Worm (Caenorhabditis elegans) whole organism, L2 larva: ENCODE data around the gene srh-74.

Experiments
- Y55F3AM.14 ChIP-seq: fragments of 200-800 bp; sonication (Bioruptor generic); optimal IDR thresholded peaks from 2 replicates; lab custom pipeline; 2018; ENCODE audit warnings: mild to moderate bottlenecking, missing genetic modification characterization, missing compliant biosample characterization
- dmd-4 ChIP-seq: sonication (generic microtip); optimal IDR thresholded peaks from 2 replicates; lab custom pipeline; 2017; ENCODE audit warnings: missing biosample characterization, missing genetic modification characterization
- lin-11 ChIP-seq: fragments of 150-350 bp; sonication (generic microtip); optimal IDR thresholded peaks from 2 replicates; lab custom pipeline; 2014; ENCODE audit warnings: missing biosample characterization, missing genetic modification characterization, inconsistent platforms, mixed read lengths
- lin-39 ChIP-seq: fragments of 150-350 bp; optimal IDR thresholded peaks from 2 replicates; lab custom pipeline; 2014; ENCODE audit warnings: missing biosample characterization, missing genetic modification reagents, missing genetic modification characterization
- snpc-4 ChIP-seq: fragments of 150-350 bp; optimal IDR thresholded peaks from 2 replicates; lab custom pipeline; 2014; ENCODE audit warnings: missing biosample characterization, missing genetic modification characterization

DNA sequence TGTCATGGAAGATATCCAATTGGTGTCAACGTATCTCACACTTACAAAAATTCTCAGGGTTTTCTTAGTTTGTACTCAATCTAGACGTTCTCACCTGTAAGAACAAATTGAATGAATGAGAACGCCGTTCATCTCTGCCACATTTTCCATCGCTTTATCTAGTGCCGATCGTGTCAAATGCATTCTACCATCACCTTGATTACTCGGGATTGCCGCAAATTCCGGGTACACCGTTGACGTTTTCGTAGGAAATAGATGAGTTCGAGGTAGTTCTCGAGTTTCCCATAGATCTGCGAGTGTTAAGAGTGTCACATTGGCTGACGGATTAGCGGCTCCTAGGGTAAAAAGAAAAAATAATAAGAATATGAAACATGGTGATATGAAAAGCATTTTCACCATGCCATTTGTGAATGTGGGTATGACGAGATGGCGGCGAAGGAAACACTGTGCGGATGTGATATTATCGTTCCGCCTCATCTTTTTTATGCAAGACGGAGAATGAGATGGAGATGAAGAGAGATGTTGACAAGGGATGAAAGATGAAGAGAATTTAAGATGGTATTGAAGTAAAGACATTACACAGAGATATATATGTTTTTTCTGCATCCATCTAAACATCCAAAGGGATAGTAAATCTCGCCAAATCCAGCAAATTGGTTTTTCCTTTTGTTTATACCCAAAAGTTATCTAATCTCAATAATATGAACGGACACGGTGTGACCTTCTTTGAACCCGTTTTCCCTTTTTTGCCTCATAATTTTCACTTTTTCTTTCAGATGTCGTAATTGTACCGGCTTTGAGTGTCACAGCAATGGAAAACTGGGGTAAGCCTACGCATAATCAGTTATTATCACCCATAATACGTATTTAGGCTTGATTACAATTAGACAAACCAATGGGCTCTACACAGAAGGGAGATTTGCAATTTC is 44.8 kb upstream of the srh-74 start, which contains the start of gene lact-8:
- TF ChIP-seq snpc-4 (no peak), dmd-4 (no peak), lin-39 (tag; lab: Kevin White, UChicago) (no peak), Y55F3AM.14 (no peak), lin-11 (tag; lab: Kevin White, UChicago) (no peak)
